Fruit fly (Drosophila melanogaster) whole organism, wandering third instar larva: ENCODE measurements around the gene RpL10Ab.

Experiments
- Rel ChIP-seq, 2 experiments: fragments of 200-800 bp; sonication (Bioruptor generic) in 1 of 2; optimal IDR thresholded peaks; 2 replicates in 1 of 2; 3 replicates in 1 of 2; lab custom pipeline; 2016 to 2019; ENCODE audit warnings: mild to moderate bottlenecking in 2 of 2, missing biosample characterization in 2 of 2, missing genetic modification characterization in 2 of 2, moderate library complexity in 1 of 2
- dsf ChIP-seq: sonication (Bioruptor generic); optimal IDR thresholded peaks from 2 replicates; lab custom pipeline; 2016; ENCODE audit warnings: missing biosample characterization, missing genetic modification characterization, borderline replicate concordance
- fru ChIP-seq: fragments of 200-800 bp; sonication (Bioruptor generic); optimal IDR thresholded peaks from 3 replicates; lab custom pipeline; 2016; ENCODE audit warnings: missing biosample characterization, mild to moderate bottlenecking, missing genetic modification characterization

DNA sequence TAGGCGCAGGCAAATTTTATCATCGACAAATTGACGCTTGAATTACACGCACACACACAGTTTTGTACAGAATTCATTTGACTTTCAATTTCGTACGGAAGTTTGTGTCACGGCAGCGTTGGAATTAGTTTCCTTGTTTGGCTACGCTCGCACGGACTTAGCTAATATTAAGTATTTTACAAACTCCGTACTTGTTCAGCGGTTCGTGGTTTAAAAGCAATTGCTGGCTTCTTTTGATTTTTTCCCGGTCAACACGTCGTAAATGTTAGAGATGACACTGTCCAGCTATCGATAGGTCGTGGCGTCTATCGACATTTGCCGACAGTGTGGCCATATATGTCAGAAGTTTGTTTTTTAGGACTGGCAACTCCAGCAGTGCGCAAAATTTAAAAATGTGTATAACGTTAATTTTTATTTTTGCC, 10.7 kb downstream of the RpL10Ab start, which contains the start of gene CycA:
- TF ChIP-seq dsf (GFP tag; lab: Kevin White, UChicago) (no peak), fru (GFP tag; lab: Kevin White, UChicago) (no peak), Rel (GFP tag; optimal IDR thresholded peaks at IDR 0.05; lab: Kevin White, UChicago) (no peak), Rel (tag; optimal IDR thresholded peaks at IDR 0.05; lab: Kevin White, UChicago) (peak; percentile 57)
